Fruit fly (Drosophila melanogaster): ENCODE results near the gene CG6696.
A peak's percentile ranks its signal among the peaks of the same experiment; 100 is the strongest.

The CG6696 gene

dm6 chrX:18635118-18635552, 26.8 kb downstream of the CG6696 start (continued):
- TF ChIP-seq CG11560 (tag; IDR thresholded peaks at IDR 0.05) (no peak), NK7.1 (GFP tag; optimal IDR thresholded peaks at IDR 0.05) (no peak), al (GFP tag; IDR thresholded peaks at IDR 0.05) (no peak), pita (GFP tag; optimal IDR thresholded peaks at IDR 0.05) (peak; percentile 44), CG8359 (GFP tag; optimal IDR thresholded peaks at IDR 0.05; ENCODE audit: borderline replicate concordance) (no peak), CG9727 (GFP tag; optimal IDR thresholded peaks at IDR 0.05) (peak; percentile 17), CG4730 (GFP tag; IDR thresholded peaks at IDR 0.05) (no peak), CG8924 (tag; optimal IDR thresholded peaks at IDR 0.05) (no peak), CG32767 (GFP tag; IDR thresholded peaks at IDR 0.05) (no peak), repo (GFP tag; optimal IDR thresholded peaks at IDR 0.05) (no peak), Usf (GFP tag; optimal IDR thresholded peaks at IDR 0.05) (no peak), fd96Cb (tag; optimal IDR thresholded peaks at IDR 0.05) (no peak), mam (GFP tag; optimal IDR thresholded peaks at IDR 0.05) (peak; percentile 58), CG7928 (GFP tag; optimal IDR thresholded peaks at IDR 0.05) (no peak), Chrac-16 (GFP tag; optimal IDR thresholded peaks at IDR 0.05) (peak; percentile 57), Nf-YB (GFP tag; optimal IDR thresholded peaks at IDR 0.05) (no peak), Adf1 (GFP tag; IDR thresholded peaks at IDR 0.05) (no peak), CG15601 (tag; optimal IDR thresholded peaks at IDR 0.05) (no peak), lola (GFP tag; optimal IDR thresholded peaks at IDR 0.05) (no peak), CG16813 (GFP tag; IDR thresholded peaks at IDR 0.05; ENCODE audit: partially characterized antibody) (peak; percentile 61; the same call in 2 of the 3 replicates), Vsx1 (GFP tag; optimal IDR thresholded peaks at IDR 0.05) (no peak), CG18619 (GFP tag; optimal IDR thresholded peaks at IDR 0.05) (no peak), Hmr (GFP tag; optimal IDR thresholded peaks at IDR 0.05) (peak; percentile 49), trh (GFP tag; optimal IDR thresholded peaks at IDR 0.05) (no peak), ato (GFP tag; IDR thresholded peaks at IDR 0.05; ENCODE audit: partially characterized antibody) (peak; percentile 14; the same call in 1 of the 2 replicates), dati (GFP tag; IDR thresholded peaks at IDR 0.05) (no peak), pum (GFP tag; optimal IDR thresholded peaks at IDR 0.05) (peak; percentile 26), ERR (GFP tag; optimal IDR thresholded peaks at IDR 0.05) (peak; percentile 29), Asciz (GFP tag; optimal IDR thresholded peaks at IDR 0.05) (no peak), Ravus (GFP tag; IDR thresholded peaks at IDR 0.05) (no peak), CG7271 (tag; optimal IDR thresholded peaks at IDR 0.05) (no peak), dpn (GFP tag; optimal IDR thresholded peaks at IDR 0.05) (peak; percentile 39 to 45), CG14965 (GFP tag; optimal IDR thresholded peaks at IDR 0.05; ENCODE audit: borderline replicate concordance) (no peak), CG7963 (GFP tag; IDR thresholded peaks at IDR 0.05; ENCODE audit: partially characterized antibody) (no peak), CG7987 (GFP tag; optimal IDR thresholded peaks at IDR 0.05) (no peak), CG7745 (tag; optimal IDR thresholded peaks at IDR 0.05) (no peak), fd64A (GFP tag; optimal IDR thresholded peaks at IDR 0.05) (no peak), CG6683 (GFP tag; optimal IDR thresholded peaks at IDR 0.05) (no peak), en (GFP tag; optimal IDR thresholded peaks at IDR 0.05) (peak; percentile 19), jing (GFP tag; optimal IDR thresholded peaks at IDR 0.05) (no peak), Drgx (GFP tag; IDR thresholded peaks at IDR 0.05) (no peak), hkb (optimal IDR thresholded peaks at IDR 0.05) (no peak), hkb (GFP tag; IDR thresholded peaks at IDR 0.05) (no peak), CG17829 (tag; optimal IDR thresholded peaks at IDR 0.05) (peak; percentile 47), CG4360 (GFP tag; IDR thresholded peaks at IDR 0.05) (no peak), Dek (tag; optimal IDR thresholded peaks at IDR 0.05) (peak; percentile 28), CG17912 (GFP tag; optimal IDR thresholded peaks at IDR 0.05) (peak; percentile 37), Deaf1 (tag; optimal IDR thresholded peaks at IDR 0.05) (no peak), CG10267 (tag; optimal IDR thresholded peaks at IDR 0.05) (peak; percentile 8), CG3995 (GFP tag; optimal IDR thresholded peaks at IDR 0.05) (peak; percentile 27), ken (GFP tag; IDR thresholded peaks at IDR 0.05) (no peak)

Data from whole organism, embryonic.